Fruit fly (Drosophila melanogaster) whole organism, adult: ENCODE measurements around the gene Osi15.

Source experiments
- CG14711 ChIP-seq: fragments of 200-800 bp; sonication (Bioruptor generic); optimal IDR thresholded peaks from 2 replicates; lab custom pipeline; 2018; ENCODE audit warnings: missing biosample characterization, mild to moderate bottlenecking, missing genetic modification characterization, moderate library complexity
- CG1620 ChIP-seq: fragments of 200-800 bp; sonication (Bioruptor generic); optimal IDR thresholded peaks from 2 replicates; lab custom pipeline; 2016; ENCODE audit warnings: missing biosample characterization, missing genetic modification characterization
- Crg-1 ChIP-seq: fragments of 200-800 bp; sonication (Bioruptor generic); optimal IDR thresholded peaks from 2 replicates; lab custom pipeline; 2016; ENCODE audit warnings: missing biosample characterization, missing genetic modification characterization
- kay ChIP-seq: fragments of 200-800 bp; sonication (Bioruptor generic); peaks from one replicate; lab custom pipeline; 2016; ENCODE audit warnings: missing biosample characterization, missing genetic modification characterization, borderline replicate concordance

- TF ChIP-seq CG14711 (no peak), kay (no peak), Crg-1 (GFP tag; lab: Kevin White, UChicago) (no peak), CG1620 (GFP tag; lab: Kevin White, UChicago) (no peak)
Observed at dm6 chr3R:6348943-6349342, 47.3 kb downstream of the Osi15 start, which contains the start of gene Hr83.
